Worm (Caenorhabditis elegans) whole organism, midembryonic: Measurements from ENCODE around the gene srw-102.
"Not testable (repeated sequence)": the region's sequence is repeated elsewhere in the genome, so short reads cannot be mapped to it uniquely, and the experiment has no call there.

Experiments used
- T22C8.4 ChIP-seq: fragments of 200-800 bp; sonication (Bioruptor generic); IDR thresholded peaks from 2 replicates; pipeline ENCODE4 v1.3.6; 2022; ENCODE audit warnings: missing genetic modification characterization, missing compliant biosample characterization
- cog-1 ChIP-seq: sonication (generic microtip); optimal IDR thresholded peaks from 2 replicates; lab custom pipeline; 2016; ENCODE audit warnings: missing genetic modification characterization, missing compliant biosample characterization
- klf-2 ChIP-seq: fragments of 200-800 bp; sonication (Bioruptor generic); conservative IDR thresholded peaks from 2 replicates; pipeline ENCODE4 v1.3.6; 2022; ENCODE audit warnings: missing genetic modification reagents, missing genetic modification characterization, missing compliant biosample characterization
- ref-1 ChIP-seq: fragments of 200-800 bp; sonication (Bioruptor generic); conservative IDR thresholded peaks from 2 replicates; pipeline ENCODE4 v1.3.6; 2022; ENCODE audit warnings: missing genetic modification reagents, missing genetic modification characterization, missing compliant biosample characterization
- tab-1 ChIP-seq: fragments of 200-800 bp; sonication (Bioruptor generic); IDR thresholded peaks from 2 replicates; pipeline ENCODE4 v1.3.6; 2022; ENCODE audit warnings: missing genetic modification characterization, missing compliant biosample characterization
- ztf-23 ChIP-seq: fragments of 200-800 bp; sonication (Bioruptor generic); IDR thresholded peaks from 2 replicates; pipeline ENCODE4 v1.3.6; 2022; ENCODE audit warnings: missing genetic modification reagents, missing genetic modification characterization, missing compliant biosample characterization
- ztf-29 ChIP-seq: fragments of 200-800 bp; sonication (Bioruptor generic); IDR thresholded peaks from 2 replicates; pipeline ENCODE4 v1.3.6; 2022; ENCODE audit warnings: missing genetic modification reagents, missing genetic modification characterization, missing compliant biosample characterization

DNA sequence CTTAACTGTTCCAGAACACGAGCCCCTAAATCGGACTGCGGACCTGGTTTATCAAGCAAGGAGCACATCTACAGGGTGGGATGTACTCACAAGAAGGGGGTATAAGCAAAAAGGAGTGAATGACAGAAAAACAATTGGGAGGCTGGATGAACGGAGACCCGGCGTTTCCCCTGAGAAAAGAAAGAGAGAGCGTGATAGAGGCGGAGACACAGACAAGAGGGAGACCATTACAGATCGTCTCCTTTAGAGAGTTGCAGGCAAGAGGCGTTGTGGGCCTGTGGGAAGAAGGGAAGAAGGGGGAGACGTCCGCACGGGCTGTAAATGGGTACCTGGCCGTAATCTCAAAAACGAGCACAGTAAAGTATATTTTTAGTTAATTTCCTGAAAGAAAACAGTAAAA is 26.2 kb upstream of the srw-102 start, which contains the start of gene Y46H3C.7:
- TF ChIP-seq cog-1 (tag; lab: Kevin White, UChicago); ztf-23; tab-1 (GFP tag; lab: Robert Waterston, UW); ztf-29; klf-2 (GFP tag; lab: Robert Waterston, UW); ref-1; T22C8.4 (GFP tag; lab: Robert Waterston, UW): not testable (repeated sequence)
